Worm (Caenorhabditis elegans) whole organism, L4 larva: ENCODE results near the gene srh-111.

ENCODE experiments used
- aha-1 ChIP-seq: fragments of 150-350 bp; peaks from one replicate; lab custom pipeline; 2014; ENCODE audit warnings: missing biosample characterization, missing genetic modification characterization
- attf-4 ChIP-seq: sonication (generic microtip); optimal IDR thresholded peaks from 3 replicates; lab custom pipeline; 2017; ENCODE audit warnings: missing biosample characterization, missing genetic modification characterization
- daf-19 ChIP-seq: fragments of 200-800 bp; sonication (Bioruptor generic); conservative IDR thresholded peaks from 2 replicates; pipeline ENCODE4 v1.3.6; 2022; ENCODE audit warnings: missing genetic modification characterization, missing compliant biosample characterization
- dpl-1 ChIP-seq: fragments of 150-350 bp; optimal IDR thresholded peaks from 2 replicates; lab custom pipeline; 2014; ENCODE audit warnings: missing biosample characterization, missing genetic modification reagents, missing genetic modification characterization
- fkh-10 ChIP-seq: fragments of 150-350 bp; optimal IDR thresholded peaks from 2 replicates; lab custom pipeline; 2014; ENCODE audit warnings: missing biosample characterization, missing genetic modification reagents, missing genetic modification characterization
- jun-1 ChIP-seq: fragments of 150-350 bp; optimal IDR thresholded peaks from 2 replicates; lab custom pipeline; 2014; ENCODE audit warnings: missing biosample characterization, missing genetic modification reagents, missing genetic modification characterization
- mdl-1 ChIP-seq, 2 experiments: fragments of 150-350 bp in 1 of 2; sonication (generic microtip) in 1 of 2; optimal IDR thresholded peaks; 2 replicates each; lab custom pipeline; 2014 to 2017; ENCODE audit warnings: missing biosample characterization in 2 of 2, missing genetic modification characterization in 2 of 2
- mep-1 ChIP-seq: fragments of 150-350 bp; sonication (generic microtip); optimal IDR thresholded peaks from 3 replicates; lab custom pipeline; 2014; ENCODE audit warnings: missing biosample characterization, missing genetic modification characterization
- nhr-237 ChIP-seq: sonication (generic microtip); optimal IDR thresholded peaks from 2 replicates; lab custom pipeline; 2017; ENCODE audit warnings: missing biosample characterization, missing genetic modification characterization
- pqm-1 ChIP-seq: sonication (generic microtip); optimal IDR thresholded peaks from 2 replicates; lab custom pipeline; 2017; ENCODE audit warnings: missing biosample characterization, missing genetic modification characterization
- skn-1 ChIP-seq: fragments of 150-350 bp; optimal IDR thresholded peaks from 2 replicates; lab custom pipeline; 2014; ENCODE audit warnings: missing biosample characterization, missing genetic modification characterization
- tag-97 ChIP-seq: fragments of 200-800 bp; sonication (Bioruptor generic); IDR thresholded peaks from 2 replicates; pipeline ENCODE4 v1.3.6; 2022; ENCODE audit warnings: missing genetic modification characterization, missing compliant biosample characterization
- unc-39 ChIP-seq: sonication (generic microtip); optimal IDR thresholded peaks from 2 replicates; lab custom pipeline; 2017; ENCODE audit warnings: missing biosample characterization, missing genetic modification characterization
- unc-62 ChIP-seq, 3 experiments: fragments of 150-350 bp in 1 of 3; sonication (generic microtip); optimal IDR thresholded peaks in 2 of 3; peaks in 1 of 3; 1 replicate in 1 of 3; 2 replicates in 2 of 3; lab custom pipeline; 2014 to 2017; ENCODE audit warnings: missing biosample characterization in 3 of 3, missing genetic modification characterization in 3 of 3, missing genetic modification reagents in 3 of 3, missing genotype in 1 of 3

- TF ChIP-seq skn-1 (tag; lab: Kevin White, UChicago) (no peak), unc-62 (GFP tag; optimal IDR thresholded peaks at IDR 0.05 in 1 of 2; lab: Kevin White, UChicago) (no peak), unc-62 (tag; optimal IDR thresholded peaks at IDR 0.05; lab: Kevin White, UChicago) (no peak), dpl-1 (GFP tag; lab: Kevin White, UChicago) (no peak), mdl-1 (tag; optimal IDR thresholded peaks at IDR 0.05; lab: Kevin White, UChicago) (no peak), fkh-10 (GFP tag; lab: Kevin White, UChicago) (no peak), daf-19 (no peak), unc-39 (tag; lab: Kevin White, UChicago) (no peak), attf-4 (tag; lab: Kevin White, UChicago) (no peak), nhr-237 (no peak), tag-97 (GFP tag; lab: Robert Waterston, UW) (no peak), jun-1 (tag; lab: Kevin White, UChicago) (no peak), pqm-1 (no peak), aha-1 (tag; lab: Kevin White, UChicago) (no peak), mep-1 (no peak)
Observed at ce11 chrV:17460061-17460460, 24.9 kb downstream of the srh-111 start, which contains the start of gene srz-48.
